Worm (Caenorhabditis elegans) whole organism, young adult: ENCODE data around the gene spe-27.

Experiments
- B0035.1 ChIP-seq: sonication (generic microtip); optimal IDR thresholded peaks from 2 replicates; lab custom pipeline; 2016; ENCODE audit warnings: missing genetic modification characterization, mild to moderate bottlenecking, missing compliant biosample characterization, missing genotype, missing genetic modification reagents
- D2030.7 ChIP-seq: fragments of 200-800 bp; sonication (Bioruptor generic); IDR thresholded peaks from 2 replicates; pipeline ENCODE4 v1.3.6; 2022; ENCODE audit warnings: missing genetic modification reagents, missing genetic modification characterization, missing compliant biosample characterization
- F10E7.11 ChIP-seq: sonication (generic microtip); optimal IDR thresholded peaks from 2 replicates; lab custom pipeline; 2017; ENCODE audit warnings: mild to moderate bottlenecking, missing genetic modification characterization, moderate library complexity, missing compliant biosample characterization
- F23B12.7 ChIP-seq: sonication (generic microtip); optimal IDR thresholded peaks from 2 replicates; lab custom pipeline; 2017; ENCODE audit warnings: missing genetic modification characterization, mild to moderate bottlenecking, missing compliant biosample characterization, antibody characterized with exemption, moderate library complexity; ENCODE audit not compliant: insufficient read depth
- F39B2.1 ChIP-seq: fragments of 200-800 bp; sonication (Bioruptor generic); IDR thresholded peaks from 2 replicates; pipeline ENCODE4 v1.3.6; 2022; ENCODE audit warnings: missing genetic modification reagents, missing genetic modification characterization, missing compliant biosample characterization
- F49E8.2 ChIP-seq: sonication (generic microtip); optimal IDR thresholded peaks from 3 replicates; lab custom pipeline; 2017; ENCODE audit warnings: missing genetic modification characterization, mild to moderate bottlenecking, missing compliant biosample characterization, antibody characterized with exemption, moderate library complexity; ENCODE audit not compliant: insufficient read depth
- F57A8.1 ChIP-seq: fragments of 200-800 bp; sonication (Bioruptor generic); optimal IDR thresholded peaks from 2 replicates; lab custom pipeline; 2018; ENCODE audit warnings: mild to moderate bottlenecking, missing genetic modification characterization, moderate library complexity, missing compliant biosample characterization
- T07F8.4 ChIP-seq: sonication (generic microtip); optimal IDR thresholded peaks from 2 replicates; lab custom pipeline; 2016; ENCODE audit warnings: mild to moderate bottlenecking, missing genetic modification characterization, moderate library complexity, missing compliant biosample characterization
- Y53F4B.3 ChIP-seq: fragments of 200-800 bp; sonication (Bioruptor generic); IDR thresholded peaks from 2 replicates; pipeline ENCODE4 v1.3.6; 2022; ENCODE audit warnings: missing genetic modification reagents, missing genetic modification characterization, missing compliant biosample characterization
- Y67H2A.10 ChIP-seq: fragments of 200-800 bp; sonication (Bioruptor generic); conservative IDR thresholded peaks from 2 replicates; pipeline ENCODE4 v1.3.6; 2022; ENCODE audit warnings: missing genetic modification reagents, missing genetic modification characterization, missing compliant biosample characterization
- akir-1 ChIP-seq: fragments of 200-800 bp; sonication (Bioruptor generic); optimal IDR thresholded peaks from 2 replicates; lab custom pipeline; 2018; ENCODE audit warnings: mild to moderate bottlenecking, missing genetic modification characterization, moderate library complexity, missing compliant biosample characterization
- attf-3 ChIP-seq: fragments of 200-800 bp; sonication (Bioruptor generic); conservative IDR thresholded peaks from 2 replicates; pipeline ENCODE4 v1.3.6; 2022; ENCODE audit warnings: missing genetic modification reagents, missing genetic modification characterization, missing compliant biosample characterization
- ceh-100 ChIP-seq: fragments of 200-800 bp; sonication (Bioruptor generic); IDR thresholded peaks from 2 replicates; pipeline ENCODE4 v1.3.6; 2022; ENCODE audit warnings: missing genetic modification reagents, missing genetic modification characterization, missing compliant biosample characterization
- ceh-79 ChIP-seq: sonication (generic microtip); optimal IDR thresholded peaks from 2 replicates; lab custom pipeline; 2017; ENCODE audit warnings: mild to moderate bottlenecking, missing genetic modification characterization, missing compliant biosample characterization
- egl-44 ChIP-seq: fragments of 200-800 bp; sonication (Bioruptor generic); IDR thresholded peaks from 2 replicates; pipeline ENCODE4 v1.3.6; 2022; ENCODE audit warnings: missing genetic modification reagents, missing genetic modification characterization, missing compliant biosample characterization
- egrh-3 ChIP-seq: fragments of 200-800 bp; sonication (Bioruptor generic); IDR thresholded peaks from 2 replicates; pipeline ENCODE4 v1.3.6; 2022; ENCODE audit warnings: missing genetic modification reagents, missing genetic modification characterization, missing compliant biosample characterization
- ets-4 ChIP-seq: fragments of 200-800 bp; sonication (Bioruptor generic); optimal IDR thresholded peaks from 2 replicates; lab custom pipeline; 2018; ENCODE audit warnings: mild to moderate bottlenecking, missing genetic modification characterization, missing compliant biosample characterization
- fkh-3 ChIP-seq: sonication (generic microtip); optimal IDR thresholded peaks from 2 replicates; lab custom pipeline; 2016; ENCODE audit warnings: mild to moderate bottlenecking, missing genetic modification characterization, missing compliant biosample characterization
- hlh-12 ChIP-seq: sonication (generic microtip); optimal IDR thresholded peaks from 2 replicates; lab custom pipeline; 2016; ENCODE audit warnings: missing genetic modification characterization, missing compliant biosample characterization
- hmg-1.2 ChIP-seq: fragments of 200-800 bp; sonication (Bioruptor generic); IDR thresholded peaks from 2 replicates; pipeline ENCODE4 v1.3.6; 2022; ENCODE audit warnings: missing genetic modification reagents, missing genetic modification characterization, missing compliant biosample characterization
- let-607 ChIP-seq, 2 experiments: fragments of 200-800 bp in 1 of 2; sonication (Bioruptor generic) in 1 of 2; sonication (generic microtip) in 1 of 2; optimal IDR thresholded peaks; 2 replicates each; lab custom pipeline; 2016 to 2018; ENCODE audit warnings: mild to moderate bottlenecking in 2 of 2, missing compliant biosample characterization in 2 of 2, missing genetic modification characterization in 2 of 2, moderate library complexity in 2 of 2, missing genotype in 1 of 2
- lir-1 ChIP-seq: fragments of 200-800 bp; sonication (Bioruptor generic); conservative IDR thresholded peaks from 2 replicates; pipeline ENCODE4 v1.3.6; 2022; ENCODE audit warnings: missing genetic modification reagents, missing genetic modification characterization, missing compliant biosample characterization
- lsl-1 ChIP-seq: fragments of 200-800 bp; sonication (Bioruptor generic); optimal IDR thresholded peaks from 2 replicates; lab custom pipeline; 2018; ENCODE audit warnings: mild to moderate bottlenecking, missing genetic modification characterization, moderate library complexity, missing compliant biosample characterization
- lsy-27 ChIP-seq: sonication (generic microtip); optimal IDR thresholded peaks from 2 replicates; lab custom pipeline; 2017; ENCODE audit warnings: missing genetic modification characterization, mild to moderate bottlenecking, missing compliant biosample characterization, antibody characterized with exemption, missing genotype, borderline replicate concordance; ENCODE audit not compliant: insufficient read depth
- madf-3 ChIP-seq: fragments of 200-800 bp; sonication (Bioruptor generic); IDR thresholded peaks from 2 replicates; pipeline ENCODE4 v1.3.6; 2022; ENCODE audit warnings: missing genetic modification reagents, missing genetic modification characterization, missing compliant biosample characterization
- nfya-2 ChIP-seq: fragments of 200-800 bp; sonication (Bioruptor generic); IDR thresholded peaks from 2 replicates; pipeline ENCODE4 v1.3.6; 2022; ENCODE audit warnings: missing genetic modification reagents, missing genetic modification characterization, missing compliant biosample characterization
- pha-4 ChIP-seq: fragments of 150-350 bp; sonication (generic microtip); optimal IDR thresholded peaks from 2 replicates; lab custom pipeline; 2014; ENCODE audit warnings: missing biosample characterization, missing genetic modification reagents, missing genetic modification characterization
- rpc-1 ChIP-seq, 2 experiments: fragments of 150-350 bp in 1 of 2; sonication (generic microtip) in 1 of 2; optimal IDR thresholded peaks; 2 replicates each; lab custom pipeline; 2014 to 2018; ENCODE audit warnings: missing biosample characterization in 1 of 2, missing genetic modification characterization in 1 of 2, missing genetic modification reagents in 1 of 2, missing genotype in 1 of 2
- snpc-1.1 ChIP-seq: sonication (generic microtip); optimal IDR thresholded peaks from 2 replicates; lab custom pipeline; 2017; ENCODE audit warnings: missing genetic modification characterization, mild to moderate bottlenecking, missing compliant biosample characterization, antibody characterized with exemption, moderate library complexity, missing genotype, missing genetic modification reagents; ENCODE audit not compliant: insufficient read depth
- snpc-3.4 ChIP-seq: sonication (generic microtip); optimal IDR thresholded peaks from 2 replicates; lab custom pipeline; 2017; ENCODE audit warnings: missing genetic modification characterization, mild to moderate bottlenecking, missing compliant biosample characterization, antibody characterized with exemption, moderate library complexity, missing genotype, missing genetic modification reagents
- tlf-1 ChIP-seq: fragments of 200-800 bp; sonication (Bioruptor generic); optimal IDR thresholded peaks from 2 replicates; lab custom pipeline; 2018; ENCODE audit warnings: mild to moderate bottlenecking, missing genetic modification characterization, missing compliant biosample characterization
- ztf-25 ChIP-seq: fragments of 200-800 bp; sonication (Bioruptor generic); IDR thresholded peaks from 2 replicates; pipeline ENCODE4 v1.3.6; 2022; ENCODE audit warnings: missing genetic modification reagents, missing genetic modification characterization, missing compliant biosample characterization
- ztf-26 ChIP-seq: sonication (generic microtip); optimal IDR thresholded peaks from 2 replicates; lab custom pipeline; 2017; ENCODE audit warnings: missing genetic modification characterization, missing compliant biosample characterization

Gene spe-27

ce11 chrIV:5886605-5887004 lies 20.9 kb upstream of the spe-27 start:
- TF ChIP-seq egl-44 (GFP tag; lab: Robert Waterston, UW) (no peak), hmg-1.2 (no peak), nfya-2 (GFP tag; lab: Robert Waterston, UW) (no peak), hlh-12 (tag; lab: Kevin White, UChicago) (no peak), F23B12.7 (no peak), let-607 (tag; optimal IDR thresholded peaks at IDR 0.05; lab: Kevin White, UChicago) (no peak), F10E7.11 (no peak), rpc-1 (optimal IDR thresholded peaks at IDR 0.05; lab: Kevin White, UChicago) (no peak), rpc-1 (tag; optimal IDR thresholded peaks at IDR 0.05; lab: Kevin White, UChicago) (no peak), snpc-1.1 (tag; lab: Kevin White, UChicago) (no peak)
- TF ChIP-seq, all 124 proteins: peak for 0

ce11 chrIV:5885180-5885887 lies 19.6 kb upstream of the spe-27 start, which contains the start of gene glf-1:
glf-1 (plus strand) TSS chrIV:5885835.
- TF ChIP-seq Y53F4B.3 (GFP tag; lab: Robert Waterston, UW), result no peak
- TF ChIP-seq F57A8.1 (GFP tag; lab: Kevin White, UChicago), result no peak
- TF ChIP-seq lsl-1, result no peak
- TF ChIP-seq ceh-79 (tag; lab: Kevin White, UChicago), result no peak
- TF ChIP-seq madf-3 (GFP tag; lab: Robert Waterston, UW), result no peak
- no peak for TF ChIP-seq akir-1 (GFP tag; lab: Kevin White, UChicago)
- TF ChIP-seq B0035.1 (tag; lab: Kevin White, UChicago), result no peak
- TF ChIP-seq fkh-3, result no peak
- no peak for TF ChIP-seq ceh-100 (GFP tag; lab: Robert Waterston, UW)
- no peak for TF ChIP-seq pha-4 (tag; lab: Kevin White, UChicago)
- no peak for TF ChIP-seq T07F8.4 (tag; lab: Kevin White, UChicago)
- no peak for TF ChIP-seq ztf-26 (tag; lab: Kevin White, UChicago)

- TF ChIP-seq Y67H2A.10 (GFP tag; lab: Robert Waterston, UW), result no peak
- TF ChIP-seq tlf-1 (GFP tag; lab: Kevin White, UChicago), result no peak
- TF ChIP-seq lsy-27 (tag; lab: Kevin White, UChicago), result no peak
- TF ChIP-seq let-607 (tag; optimal IDR thresholded peaks at IDR 0.05; lab: Kevin White, UChicago), result no peak
- TF ChIP-seq D2030.7 (GFP tag; lab: Robert Waterston, UW), result no peak
- TF ChIP-seq lir-1, result no peak
- TF ChIP-seq attf-3 (GFP tag; lab: Robert Waterston, UW), result no peak
- TF ChIP-seq ztf-25 (GFP tag; lab: Robert Waterston, UW), result no peak
- no peak for TF ChIP-seq F49E8.2
- no peak for TF ChIP-seq F10E7.11
- no peak for TF ChIP-seq egrh-3
- no peak for TF ChIP-seq pha-4 (tag; lab: Kevin White, UChicago)
- no peak for TF ChIP-seq ets-4
- no peak for TF ChIP-seq snpc-3.4 (tag; lab: Kevin White, UChicago)
- no peak for TF ChIP-seq F39B2.1 (GFP tag; lab: Robert Waterston, UW)
Measured at ce11 chrIV:5884500-5884899, 18.8 kb upstream of the spe-27 start, which contains the start of gene H04M03.11. H04M03.11 (minus strand) TSS chrIV:5884600.
